Fruit fly (Drosophila melanogaster): Measurements from ENCODE around the gene CG1271.

Gene CG1271

DNA sequence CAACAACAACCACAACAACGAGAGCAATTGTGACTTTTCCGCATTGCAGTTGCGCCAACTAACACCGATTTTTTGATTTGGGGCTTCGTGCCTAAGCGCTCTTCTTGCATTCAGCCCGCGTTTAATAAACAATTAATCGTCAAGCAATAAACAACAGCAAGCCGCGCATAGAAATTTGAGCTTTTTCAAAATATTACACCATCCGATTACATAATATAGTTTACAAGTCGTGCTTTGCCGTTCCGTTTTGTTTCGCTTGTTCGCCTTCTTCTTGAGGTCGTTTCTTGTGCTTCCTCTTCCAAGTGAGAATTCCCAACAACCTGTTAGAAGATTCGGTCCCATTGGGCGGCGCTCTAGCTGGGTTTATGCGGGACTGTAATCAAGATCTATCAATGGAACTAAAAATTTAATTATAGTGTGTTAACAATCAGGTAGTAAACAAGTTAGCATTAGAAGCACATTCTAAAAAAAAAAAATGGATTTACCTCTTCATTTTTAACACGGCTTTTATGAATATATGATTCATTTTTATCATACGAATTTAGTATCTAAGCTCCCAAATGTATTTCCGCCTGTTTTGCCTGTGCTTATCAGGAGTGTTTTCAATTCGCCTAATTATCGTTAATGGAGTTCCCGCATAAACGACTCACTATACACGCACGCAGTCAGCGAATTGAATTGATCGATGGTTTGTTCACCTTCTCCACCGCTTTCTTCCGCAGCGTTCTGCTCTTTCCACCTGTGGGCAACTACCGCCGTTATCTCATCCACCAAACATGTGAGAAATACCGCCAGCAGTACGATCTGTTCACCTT, 16.3 kb upstream of the CG1271 start (continued):
- TF ChIP-seq ttk (GFP tag; IDR thresholded peaks at IDR 0.05), result peak; percentile 60
- peak; percentile 64; the same call in 1 of the 3 replicates for TF ChIP-seq CG2889 (GFP tag; IDR thresholded peaks at IDR 0.05)
- TF ChIP-seq Xbp1 (GFP tag; optimal IDR thresholded peaks at IDR 0.05), result peak; percentile 78
- TF ChIP-seq hbn (GFP tag; IDR thresholded peaks at IDR 0.05; ENCODE audit: partially characterized antibody), result peak; percentile 17; the same call in 1 of the 2 replicates
- TF ChIP-seq ash1 (GFP tag; optimal IDR thresholded peaks at IDR 0.05), result no peak
- no peak for TF ChIP-seq p53 (GFP tag; optimal IDR thresholded peaks at IDR 0.05)
- peak; percentile 94 for TF ChIP-seq nmo (GFP tag; optimal IDR thresholded peaks at IDR 0.05)
- TF ChIP-seq CG7839 (tag; optimal IDR thresholded peaks at IDR 0.05), result peak; percentile 91
- TF ChIP-seq vfl (GFP tag; optimal IDR thresholded peaks at IDR 0.05), result peak; percentile 41
- TF ChIP-seq Nf-YC (tag; optimal IDR thresholded peaks at IDR 0.05), result peak; percentile 82
- peak; percentile 63 for TF ChIP-seq Awh (GFP tag; IDR thresholded peaks at IDR 0.05)
- peak; percentile 78 for TF ChIP-seq Spps (tag; optimal IDR thresholded peaks at IDR 0.05)
- TF ChIP-seq ara (GFP tag; IDR thresholded peaks at IDR 0.05), result peak; percentile 72
- no peak for TF ChIP-seq CG6791 (GFP tag; IDR thresholded peaks at IDR 0.05; ENCODE audit: partially characterized antibody)
- peak; percentile 59 for TF ChIP-seq zfh2 (GFP tag; optimal IDR thresholded peaks at IDR 0.05)
- TF ChIP-seq CG10147 (GFP tag; optimal IDR thresholded peaks at IDR 0.05), result peak; percentile 90
- peak; percentile 78 for TF ChIP-seq Ada2b (GFP tag; IDR thresholded peaks at IDR 0.05)
- TF ChIP-seq CG18262 (tag; optimal IDR thresholded peaks at IDR 0.05), result peak; percentile 90
- peak; percentile 74; the same call in 2 of the 4 replicates for TF ChIP-seq chinmo (GFP tag; IDR thresholded peaks at IDR 0.05; ENCODE audit: partially characterized antibody)
- TF ChIP-seq pho (GFP tag; optimal IDR thresholded peaks at IDR 0.05), result peak; percentile 80
- peak; percentile 79 for TF ChIP-seq fd3F (GFP tag; optimal IDR thresholded peaks at IDR 0.05)
- TF ChIP-seq ssp (GFP tag; IDR thresholded peaks at IDR 0.05), result 0 out of 2 replicates have a peak, but pooled peaks have one; percentile 27
- TF ChIP-seq phol (tag; optimal IDR thresholded peaks at IDR 0.05), result peak; percentile 88
- TF ChIP-seq CG18599 (GFP tag; optimal IDR thresholded peaks at IDR 0.05), result peak; percentile 91
- peak; percentile 21 for TF ChIP-seq cg (GFP tag; optimal IDR thresholded peaks at IDR 0.05)
- TF ChIP-seq Dp (GFP tag; optimal IDR thresholded peaks at IDR 0.05), result no peak
- TF ChIP-seq CG17359 (tag; optimal IDR thresholded peaks at IDR 0.05), result peak; percentile 82
- peak; percentile 40; the same call in 1 of the 2 replicates for TF ChIP-seq wor (GFP tag; IDR thresholded peaks at IDR 0.05)
- peak; percentile 28; the same call in 1 of the 2 replicates for TF ChIP-seq rib (GFP tag; IDR thresholded peaks at IDR 0.05)
- TF ChIP-seq Lhr (GFP tag; optimal IDR thresholded peaks at IDR 0.05), result peak; percentile 64
- TF ChIP-seq H2.0 (GFP tag; IDR thresholded peaks at IDR 0.05), result peak; percentile 74
- peak; percentile 88 for TF ChIP-seq gcm (GFP tag; optimal IDR thresholded peaks at IDR 0.05)
- peak; percentile 46 for TF ChIP-seq CG7987 (GFP tag; optimal IDR thresholded peaks at IDR 0.05)
- peak; percentile 67 for TF ChIP-seq vvl (GFP tag; IDR thresholded peaks at IDR 0.05)
- peak; percentile 5 for TF ChIP-seq CG4617 (GFP tag; optimal IDR thresholded peaks at IDR 0.05; ENCODE audit: borderline replicate concordance)
- TF ChIP-seq CG8924 (tag; optimal IDR thresholded peaks at IDR 0.05), result peak; percentile 92
- TF ChIP-seq pnt (GFP tag; optimal IDR thresholded peaks at IDR 0.05), result peak; percentile 48
- TF ChIP-seq CG15011 (GFP tag; optimal IDR thresholded peaks at IDR 0.05), result peak; percentile 88
- TF ChIP-seq Ets65A (GFP tag), result peak; percentile 71
- TF ChIP-seq pum (GFP tag; optimal IDR thresholded peaks at IDR 0.05), result peak; percentile 53
- peak; percentile 90 for TF ChIP-seq CG12659 (GFP tag; optimal IDR thresholded peaks at IDR 0.05)
- TF ChIP-seq CG1792 (GFP tag; optimal IDR thresholded peaks at IDR 0.05), result peak; percentile 54
- no peak for TF ChIP-seq Sin3A (optimal IDR thresholded peaks at IDR 0.05)
- peak; percentile 11 for TF ChIP-seq CG8089 (GFP tag; optimal IDR thresholded peaks at IDR 0.05)
- no peak for TF ChIP-seq CG3065 (GFP tag; optimal IDR thresholded peaks at IDR 0.05)
- TF ChIP-seq sim (GFP tag; IDR thresholded peaks at IDR 0.05), result peak; percentile 55
- peak; percentile 90 for TF ChIP-seq CG17361 (GFP tag; IDR thresholded peaks at IDR 0.05)
- TF ChIP-seq CG1602 (GFP tag; optimal IDR thresholded peaks at IDR 0.05), result peak; percentile 55
- TF ChIP-seq CG13424 (tag; optimal IDR thresholded peaks at IDR 0.05), result peak; percentile 91
